Worm (Caenorhabditis elegans) whole organism, L1 larva: Measurements from ENCODE around the gene C16C10.8.

Experiments used
- C16A3.4 ChIP-seq: fragments of 150-350 bp; optimal IDR thresholded peaks from 2 replicates; lab custom pipeline; 2014; ENCODE audit warnings: missing biosample characterization, missing genetic modification characterization
- F16B12.6 ChIP-seq: fragments of 150-350 bp; optimal IDR thresholded peaks from 2 replicates; lab custom pipeline; 2014; ENCODE audit warnings: missing biosample characterization, missing genetic modification characterization
- Y116A8C.19 ChIP-seq: sonication (generic microtip); optimal IDR thresholded peaks from 2 replicates; lab custom pipeline; 2016; ENCODE audit warnings: missing compliant biosample characterization, missing genetic modification characterization, borderline replicate concordance
- aha-1 ChIP-seq: fragments of 150-350 bp; optimal IDR thresholded peaks from 2 replicates; lab custom pipeline; 2014; ENCODE audit warnings: missing biosample characterization, missing genetic modification characterization
- alr-1 ChIP-seq: fragments of 200-800 bp; sonication (Bioruptor generic); optimal IDR thresholded peaks from 2 replicates; lab custom pipeline; 2018; ENCODE audit warnings: borderline replicate concordance, mild to moderate bottlenecking, missing genetic modification characterization, missing compliant biosample characterization
- ceh-63 ChIP-seq: fragments of 200-800 bp; sonication (Bioruptor generic); optimal IDR thresholded peaks from 2 replicates; lab custom pipeline; 2018; ENCODE audit warnings: mild to moderate bottlenecking, missing genetic modification characterization, missing compliant biosample characterization
- ceh-8 ChIP-seq: fragments of 200-800 bp; sonication (Bioruptor generic); optimal IDR thresholded peaks from 2 replicates; lab custom pipeline; 2018; ENCODE audit warnings: mild to moderate bottlenecking, missing genetic modification characterization, moderate library complexity, missing compliant biosample characterization
- ceh-82 ChIP-seq, 3 experiments: fragments of 150-350 bp in 1 of 3; sonication (generic microtip) in 2 of 3; optimal IDR thresholded peaks; 2 replicates each; lab custom pipeline; 2014 to 2017; ENCODE audit warnings: missing biosample characterization in 3 of 3, missing genetic modification characterization in 3 of 3
- ceh-90 ChIP-seq: sonication (generic microtip); optimal IDR thresholded peaks from 2 replicates; lab custom pipeline; 2016; ENCODE audit warnings: missing genetic modification characterization, missing compliant biosample characterization
- ces-1 ChIP-seq: fragments of 150-350 bp; optimal IDR thresholded peaks from 2 replicates; lab custom pipeline; 2014; ENCODE audit warnings: missing biosample characterization, missing genetic modification reagents, missing genetic modification characterization
- dpl-1 ChIP-seq, 3 experiments: fragments of 150-350 bp in 2 of 3; sonication (generic microtip) in 1 of 3; optimal IDR thresholded peaks; 2 replicates each; lab custom pipeline; 2014 to 2017; ENCODE audit warnings: missing biosample characterization in 3 of 3, missing genetic modification characterization in 3 of 3, missing genetic modification reagents in 3 of 3
- dsc-1 ChIP-seq: sonication (generic microtip); optimal IDR thresholded peaks from 2 replicates; lab custom pipeline; 2016; ENCODE audit warnings: mild to moderate bottlenecking, missing genetic modification characterization, missing compliant biosample characterization
- elt-2 ChIP-seq: sonication (generic microtip); optimal IDR thresholded peaks from 2 replicates; lab custom pipeline; 2016; ENCODE audit warnings: missing genetic modification characterization, mild to moderate bottlenecking, inconsistent platforms, missing compliant biosample characterization, missing genetic modification reagents
- ets-5 ChIP-seq: fragments of 200-800 bp; sonication (Bioruptor generic); IDR thresholded peaks from 2 replicates; pipeline ENCODE4 v1.3.6; 2022; ENCODE audit warnings: missing genetic modification characterization, missing compliant biosample characterization
- fkh-10 ChIP-seq: sonication (generic microtip); optimal IDR thresholded peaks from 2 replicates; lab custom pipeline; 2017; ENCODE audit warnings: missing biosample characterization, missing genetic modification reagents, missing genetic modification characterization
- fkh-8 ChIP-seq: sonication (generic microtip); optimal IDR thresholded peaks from 2 replicates; lab custom pipeline; 2016; ENCODE audit warnings: mild to moderate bottlenecking, missing genetic modification characterization, missing compliant biosample characterization
- grh-1 ChIP-seq: fragments of 200-800 bp; sonication (Bioruptor generic); IDR thresholded peaks from 2 replicates; pipeline ENCODE4 v1.3.6; 2022; ENCODE audit warnings: missing genetic modification reagents, missing genetic modification characterization, missing compliant biosample characterization
- hlh-17 ChIP-seq: fragments of 200-800 bp; sonication (Bioruptor generic); optimal IDR thresholded peaks from 2 replicates; lab custom pipeline; 2018; ENCODE audit warnings: missing genetic modification characterization, mild to moderate bottlenecking, missing compliant biosample characterization, moderate library complexity, borderline replicate concordance
- hlh-4 ChIP-seq: sonication (generic microtip); optimal IDR thresholded peaks from 2 replicates; lab custom pipeline; 2016; ENCODE audit warnings: mild to moderate bottlenecking, missing genetic modification characterization, missing compliant biosample characterization
- lin-14 ChIP-seq: fragments of 200-800 bp; sonication (Bioruptor generic); optimal IDR thresholded peaks from 2 replicates; lab custom pipeline; 2018; ENCODE audit warnings: mild to moderate bottlenecking, missing genetic modification characterization, moderate library complexity, missing compliant biosample characterization
- lin-15B ChIP-seq: fragments of 150-350 bp; sonication (generic microtip); optimal IDR thresholded peaks from 3 replicates; lab custom pipeline; 2014; ENCODE audit warnings: missing biosample characterization, missing genetic modification characterization
- lin-35 ChIP-seq, 2 experiments: fragments of 150-350 bp; optimal IDR thresholded peaks; 2 replicates each; lab custom pipeline; 2014; ENCODE audit warnings: missing biosample characterization in 2 of 2, missing genetic modification characterization in 2 of 2, missing genetic modification reagents in 2 of 2
- lin-39 ChIP-seq: fragments of 150-350 bp; optimal IDR thresholded peaks from 2 replicates; lab custom pipeline; 2014; ENCODE audit warnings: missing biosample characterization, missing genetic modification reagents, missing genetic modification characterization
- lir-3 ChIP-seq: sonication (generic microtip); optimal IDR thresholded peaks from 2 replicates; lab custom pipeline; 2016; ENCODE audit warnings: mild to moderate bottlenecking, missing genetic modification characterization, moderate library complexity, missing compliant biosample characterization; ENCODE audit not compliant: poor library complexity
- mab-9 ChIP-seq: fragments of 200-800 bp; sonication (Bioruptor generic); IDR thresholded peaks from 2 replicates; pipeline ENCODE4 v1.3.6; 2022; ENCODE audit warnings: missing genetic modification reagents, missing genetic modification characterization, missing compliant biosample characterization
- nhr-11 ChIP-seq: fragments of 150-350 bp; optimal IDR thresholded peaks from 2 replicates; lab custom pipeline; 2014; ENCODE audit warnings: missing biosample characterization, missing genetic modification characterization
- nhr-12 ChIP-seq: sonication (generic microtip); optimal IDR thresholded peaks from 2 replicates; lab custom pipeline; 2017; ENCODE audit warnings: missing biosample characterization, missing genetic modification characterization
- nhr-19 ChIP-seq: fragments of 200-800 bp; sonication (Bioruptor generic); conservative IDR thresholded peaks from 2 replicates; pipeline ENCODE4 v1.3.6; 2022; ENCODE audit warnings: missing genetic modification characterization, missing compliant biosample characterization
- nhr-20 ChIP-seq: sonication (generic microtip); optimal IDR thresholded peaks from 2 replicates; lab custom pipeline; 2016; ENCODE audit warnings: mild to moderate bottlenecking, missing genetic modification characterization, missing compliant biosample characterization
- nhr-237 ChIP-seq: fragments of 150-350 bp; optimal IDR thresholded peaks from 2 replicates; lab custom pipeline; 2014; ENCODE audit warnings: missing biosample characterization, missing genetic modification characterization
- nhr-71 ChIP-seq: sonication (generic microtip); optimal IDR thresholded peaks from 2 replicates; lab custom pipeline; 2016; ENCODE audit warnings: mild to moderate bottlenecking, missing genetic modification characterization, moderate library complexity, missing compliant biosample characterization
- nhr-77 ChIP-seq: fragments of 150-350 bp; optimal IDR thresholded peaks from 2 replicates; lab custom pipeline; 2014; ENCODE audit warnings: missing biosample characterization, missing genetic modification characterization
- nhr-85 ChIP-seq: sonication (generic microtip); peaks from one replicate; lab custom pipeline; 2016; ENCODE audit warnings: missing genetic modification characterization, inconsistent platforms, missing compliant biosample characterization
- nhr-90 ChIP-seq: sonication (generic microtip); optimal IDR thresholded peaks from 2 replicates; lab custom pipeline; 2016; ENCODE audit warnings: mild to moderate bottlenecking, missing genetic modification characterization, missing compliant biosample characterization; ENCODE audit not compliant: poor library complexity
- pag-3 ChIP-seq: sonication (generic microtip); optimal IDR thresholded peaks from 2 replicates; lab custom pipeline; 2017; ENCODE audit warnings: missing genetic modification characterization, mild to moderate bottlenecking, missing compliant biosample characterization, antibody characterized with exemption, borderline replicate concordance; ENCODE audit not compliant: insufficient read depth
- pqm-1 ChIP-seq: sonication (generic microtip); optimal IDR thresholded peaks from 3 replicates; lab custom pipeline; 2017; ENCODE audit warnings: missing biosample characterization, missing genetic modification characterization
- rnt-1 ChIP-seq: sonication (generic microtip); optimal IDR thresholded peaks from 2 replicates; lab custom pipeline; 2016; ENCODE audit warnings: mild to moderate bottlenecking, missing genetic modification characterization, moderate library complexity, missing compliant biosample characterization
- snpc-4 ChIP-seq: fragments of 150-350 bp; optimal IDR thresholded peaks from 2 replicates; lab custom pipeline; 2014; ENCODE audit warnings: missing biosample characterization, missing genetic modification characterization
- sptf-1 ChIP-seq: fragments of 150-350 bp; optimal IDR thresholded peaks from 2 replicates; lab custom pipeline; 2014; ENCODE audit warnings: missing biosample characterization, missing genetic modification characterization
- sup-37 ChIP-seq: fragments of 200-800 bp; sonication (Bioruptor generic); optimal IDR thresholded peaks from 2 replicates; lab custom pipeline; 2018; ENCODE audit warnings: mild to moderate bottlenecking, missing genetic modification characterization, missing compliant biosample characterization
- swsn-7 ChIP-seq: sonication (generic microtip); optimal IDR thresholded peaks from 2 replicates; lab custom pipeline; 2016; ENCODE audit warnings: missing genetic modification characterization, missing compliant biosample characterization
- tbx-2 ChIP-seq: sonication (generic microtip); optimal IDR thresholded peaks from 2 replicates; lab custom pipeline; 2016; ENCODE audit warnings: missing genetic modification characterization, missing compliant biosample characterization
- vab-15 ChIP-seq: sonication (generic microtip); optimal IDR thresholded peaks from 2 replicates; lab custom pipeline; 2017; ENCODE audit warnings: missing genotype, mild to moderate bottlenecking, missing genetic modification characterization, missing compliant biosample characterization
- xbp-1 ChIP-seq: sonication (generic microtip); optimal IDR thresholded peaks from 2 replicates; lab custom pipeline; 2016; ENCODE audit warnings: missing genetic modification characterization, missing compliant biosample characterization
- zag-1 ChIP-seq: fragments of 150-350 bp; optimal IDR thresholded peaks from 2 replicates; lab custom pipeline; 2014; ENCODE audit warnings: missing biosample characterization, missing genetic modification characterization
- zip-4 ChIP-seq: fragments of 200-800 bp; sonication (Bioruptor generic); optimal IDR thresholded peaks from 2 replicates; lab custom pipeline; 2018; ENCODE audit warnings: mild to moderate bottlenecking, missing genetic modification characterization, moderate library complexity, missing compliant biosample characterization
- ztf-11 ChIP-seq, 2 experiments: sonication (generic microtip); optimal IDR thresholded peaks; 2 replicates each; lab custom pipeline; 2016 to 2017; ENCODE audit warnings: missing genetic modification characterization in 2 of 2, missing biosample characterization in 1 of 2, missing compliant biosample characterization in 1 of 2

The C16C10.8 gene

ce11 chrIII:4151548-4152104 lies 12.3 kb downstream of the C16C10.8 start, which contains the start of the genes wht-3 and har-1 (continued):
- TF ChIP-seq rnt-1 (tag; lab: Kevin White, UChicago) (no peak), zag-1 (tag; lab: Kevin White, UChicago) (no peak), nhr-85 (tag; lab: Kevin White, UChicago) (peak; percentile 37), nhr-11 (no peak), hlh-17 (GFP tag; lab: Kevin White, UChicago) (no peak), tbx-2 (tag; lab: Kevin White, UChicago) (no peak), lin-39 (no peak), pqm-1 (tag; lab: Kevin White, UChicago) (no peak), lin-35 (GFP tag; optimal IDR thresholded peaks at IDR 0.05; lab: Kevin White, UChicago) (no peak), ets-5 (GFP tag; lab: Robert Waterston, UW) (no peak), pag-3 (no peak), dsc-1 (tag; lab: Kevin White, UChicago) (no peak), aha-1 (no peak), fkh-8 (tag; lab: Kevin White, UChicago) (no peak), xbp-1 (tag; lab: Kevin White, UChicago) (no peak), F16B12.6 (tag; lab: Kevin White, UChicago) (no peak)

- TF ChIP-seq lir-3 (tag; lab: Kevin White, UChicago): no peak
- peak; percentile 35; the same call in 1 of the 2 replicates for TF ChIP-seq grh-1
- TF ChIP-seq ets-5 (GFP tag; lab: Robert Waterston, UW): no peak
- TF ChIP-seq vab-15 (tag; lab: Kevin White, UChicago): no peak
- peak; percentile 28 for TF ChIP-seq elt-2
- TF ChIP-seq sptf-1 (tag; lab: Kevin White, UChicago): no peak
- TF ChIP-seq pqm-1 (tag; lab: Kevin White, UChicago): no peak
- no peak for TF ChIP-seq Y116A8C.19
- TF ChIP-seq nhr-77 (tag; lab: Kevin White, UChicago): peak; percentile 15
- TF ChIP-seq alr-1: no peak
- TF ChIP-seq nhr-71 (tag; lab: Kevin White, UChicago): peak; percentile 85
- TF ChIP-seq sup-37 (GFP tag; lab: Kevin White, UChicago): no peak
- TF ChIP-seq ceh-8 (GFP tag; lab: Kevin White, UChicago): no peak
- TF ChIP-seq fkh-10 (GFP tag; lab: Kevin White, UChicago): peak; percentile 22
- TF ChIP-seq tbx-2 (tag; lab: Kevin White, UChicago): peak; percentile 69
- TF ChIP-seq nhr-237 (tag; lab: Kevin White, UChicago): peak; percentile 54
- peak; percentile 76 for TF ChIP-seq fkh-8 (tag; lab: Kevin White, UChicago)
- peak; percentile 76 for TF ChIP-seq C16A3.4
- peak; percentile 33 to 79 (median 37) for TF ChIP-seq ceh-82 (tag; optimal IDR thresholded peaks at IDR 0.05; lab: Kevin White, UChicago)
- TF ChIP-seq nhr-20 (tag; lab: Kevin White, UChicago): peak; percentile 87
- no peak for TF ChIP-seq ceh-63 (GFP tag; lab: Kevin White, UChicago)
- no peak for TF ChIP-seq hlh-4 (tag; lab: Kevin White, UChicago)
- peak; percentile 12 for TF ChIP-seq zip-4 (GFP tag; lab: Kevin White, UChicago)
- no peak for TF ChIP-seq ceh-90 (tag; lab: Kevin White, UChicago)
- TF ChIP-seq ces-1 (GFP tag; lab: Kevin White, UChicago): no peak
- no peak for TF ChIP-seq hlh-17 (GFP tag; lab: Kevin White, UChicago)
- peak; percentile 81 for TF ChIP-seq nhr-19
- no peak for TF ChIP-seq mab-9 (GFP tag; lab: Robert Waterston, UW)
- peak; percentile 78 for TF ChIP-seq lin-14
- TF ChIP-seq F16B12.6 (tag; lab: Kevin White, UChicago): peak; percentile 97
- TF ChIP-seq swsn-7 (tag; lab: Kevin White, UChicago): peak; percentile 73
- TF ChIP-seq dsc-1 (tag; lab: Kevin White, UChicago): peak; percentile 58
- peak; percentile 76 for TF ChIP-seq rnt-1 (tag; lab: Kevin White, UChicago)
- peak; percentile 58 for TF ChIP-seq nhr-90 (tag; lab: Kevin White, UChicago)
- TF ChIP-seq lin-35 (GFP tag; optimal IDR thresholded peaks at IDR 0.05; lab: Kevin White, UChicago): peak; percentile 99
- peak; percentile 97 to 99 (median 98) for TF ChIP-seq dpl-1 (GFP tag; optimal IDR thresholded peaks at IDR 0.05; lab: Kevin White, UChicago)
- TF ChIP-seq xbp-1 (tag; lab: Kevin White, UChicago): peak; percentile 82
- peak; percentile 42 for TF ChIP-seq lin-15B (tag; lab: Kevin White, UChicago)
- TF ChIP-seq ztf-11 (tag; optimal IDR thresholded peaks at IDR 0.05; lab: Kevin White, UChicago): no peak
- no peak for TF ChIP-seq zag-1 (tag; lab: Kevin White, UChicago)
- no peak for TF ChIP-seq nhr-12 (tag; lab: Kevin White, UChicago)
- peak; percentile 29 for TF ChIP-seq snpc-4
Observed at ce11 chrIII:4150919-4151318, 13.1 kb downstream of the C16C10.8 start.
